Worm (Caenorhabditis elegans) whole organism, young adult: ENCODE results near the gene cutl-27.
A peak's percentile ranks its signal among the peaks of the same experiment; 100 is the strongest.

Experiments
- B0019.2 ChIP-seq: fragments of 200-800 bp; sonication (Bioruptor generic); conservative IDR thresholded peaks from 2 replicates; pipeline ENCODE4 v1.3.6; 2022; ENCODE audit warnings: missing genetic modification reagents, missing genetic modification characterization, missing compliant biosample characterization
- B0035.1 ChIP-seq: sonication (generic microtip); optimal IDR thresholded peaks from 2 replicates; lab custom pipeline; 2016; ENCODE audit warnings: missing genetic modification characterization, mild to moderate bottlenecking, missing compliant biosample characterization, missing genotype, missing genetic modification reagents
- B0261.1 ChIP-seq: sonication (generic microtip); optimal IDR thresholded peaks from 2 replicates; lab custom pipeline; 2016; ENCODE audit warnings: mild to moderate bottlenecking, missing genetic modification characterization, moderate library complexity, missing compliant biosample characterization
- B0336.3 ChIP-seq: fragments of 200-800 bp; sonication (Bioruptor generic); IDR thresholded peaks from 2 replicates; pipeline ENCODE4 v1.3.6; 2022; ENCODE audit warnings: missing genetic modification characterization, missing compliant biosample characterization
- F33H1.4 ChIP-seq: fragments of 200-800 bp; sonication (Bioruptor generic); IDR thresholded peaks from 2 replicates; pipeline ENCODE4 v1.3.6; 2022; ENCODE audit warnings: missing genetic modification reagents, missing genetic modification characterization, missing compliant biosample characterization
- F39B2.1 ChIP-seq: fragments of 200-800 bp; sonication (Bioruptor generic); IDR thresholded peaks from 2 replicates; pipeline ENCODE4 v1.3.6; 2022; ENCODE audit warnings: missing genetic modification reagents, missing genetic modification characterization, missing compliant biosample characterization
- F52B5.7 ChIP-seq: sonication (generic microtip); optimal IDR thresholded peaks from 2 replicates; lab custom pipeline; 2016; ENCODE audit warnings: mild to moderate bottlenecking, missing genetic modification characterization, missing compliant biosample characterization
- F57C9.4 ChIP-seq: sonication (generic microtip); optimal IDR thresholded peaks from 2 replicates; lab custom pipeline; 2017; ENCODE audit warnings: mild to moderate bottlenecking, missing genetic modification characterization, missing compliant biosample characterization
- K12H6.12 ChIP-seq: fragments of 200-800 bp; sonication (Bioruptor generic); optimal IDR thresholded peaks from 2 replicates; lab custom pipeline; 2018; ENCODE audit warnings: mild to moderate bottlenecking, missing genetic modification characterization, missing compliant biosample characterization
- T07F8.4 ChIP-seq: sonication (generic microtip); optimal IDR thresholded peaks from 2 replicates; lab custom pipeline; 2016; ENCODE audit warnings: mild to moderate bottlenecking, missing genetic modification characterization, moderate library complexity, missing compliant biosample characterization
- Y53G8AR.9 ChIP-seq: fragments of 200-800 bp; sonication (Bioruptor generic); conservative IDR thresholded peaks from 2 replicates; pipeline ENCODE4 v1.3.6; 2022; ENCODE audit warnings: missing genetic modification reagents, missing genetic modification characterization, missing compliant biosample characterization
- ama-1 ChIP-seq, 3 experiments: fragments of 150-350 bp in 1 of 3; sonication (generic microtip) in 2 of 3; optimal IDR thresholded peaks; 2 replicates each; lab custom pipeline; 2014 to 2018; ENCODE audit warnings: missing biosample characterization in 2 of 3, missing genetic modification characterization in 2 of 3, missing genetic modification reagents in 2 of 3
- ccch-3 ChIP-seq: fragments of 200-800 bp; sonication (Bioruptor generic); optimal IDR thresholded peaks from 2 replicates; lab custom pipeline; 2018; ENCODE audit warnings: mild to moderate bottlenecking, missing genetic modification characterization, missing compliant biosample characterization
- ceh-100 ChIP-seq: fragments of 200-800 bp; sonication (Bioruptor generic); IDR thresholded peaks from 2 replicates; pipeline ENCODE4 v1.3.6; 2022; ENCODE audit warnings: missing genetic modification reagents, missing genetic modification characterization, missing compliant biosample characterization
- ceh-58 ChIP-seq: fragments of 200-800 bp; sonication (Bioruptor generic); IDR thresholded peaks from 2 replicates; pipeline ENCODE4 v1.3.6; 2022; ENCODE audit warnings: missing genetic modification characterization, missing compliant biosample characterization
- ceh-91 ChIP-seq: fragments of 200-800 bp; sonication (Bioruptor generic); IDR thresholded peaks from 2 replicates; pipeline ENCODE4 v1.3.6; 2022; ENCODE audit warnings: missing genetic modification reagents, missing genetic modification characterization, missing compliant biosample characterization
- die-1 ChIP-seq: sonication (generic microtip); optimal IDR thresholded peaks from 2 replicates; lab custom pipeline; 2016; ENCODE audit warnings: missing genotype, mild to moderate bottlenecking, missing genetic modification characterization, missing compliant biosample characterization
- dpl-1 ChIP-seq: fragments of 150-350 bp; optimal IDR thresholded peaks from 2 replicates; lab custom pipeline; 2014; ENCODE audit warnings: missing biosample characterization, missing genetic modification reagents, missing genetic modification characterization
- egl-18 ChIP-seq: fragments of 200-800 bp; sonication (Bioruptor generic); IDR thresholded peaks from 2 replicates; pipeline ENCODE4 v1.3.6; 2022; ENCODE audit warnings: missing genetic modification reagents, missing genetic modification characterization, missing compliant biosample characterization
- him-1 ChIP-seq: sonication (generic microtip); optimal IDR thresholded peaks from 2 replicates; lab custom pipeline; 2016; ENCODE audit warnings: missing genotype, missing genetic modification reagents, missing genetic modification characterization, missing compliant biosample characterization
- hlh-12 ChIP-seq: sonication (generic microtip); optimal IDR thresholded peaks from 2 replicates; lab custom pipeline; 2016; ENCODE audit warnings: missing genetic modification characterization, missing compliant biosample characterization
- hmg-20 ChIP-seq: fragments of 200-800 bp; sonication (Bioruptor generic); IDR thresholded peaks from 2 replicates; pipeline ENCODE4 v1.3.6; 2022; ENCODE audit warnings: missing genetic modification reagents, missing genetic modification characterization, missing compliant biosample characterization
- hrde-1 ChIP-seq: sonication (generic microtip); optimal IDR thresholded peaks from 2 replicates; lab custom pipeline; 2016; ENCODE audit warnings: missing genetic modification characterization, mild to moderate bottlenecking, missing compliant biosample characterization, moderate library complexity, missing genotype, missing genetic modification reagents, borderline replicate concordance
- madf-10 ChIP-seq: sonication (generic microtip); optimal IDR thresholded peaks from 2 replicates; lab custom pipeline; 2016; ENCODE audit warnings: mild to moderate bottlenecking, missing genetic modification characterization, missing compliant biosample characterization
- madf-8 ChIP-seq: fragments of 200-800 bp; sonication (Bioruptor generic); conservative IDR thresholded peaks from 2 replicates; pipeline ENCODE4 v1.3.6; 2022; ENCODE audit warnings: missing genetic modification reagents, missing genetic modification characterization, missing compliant biosample characterization
- mcd-1 ChIP-seq: fragments of 200-800 bp; sonication (Bioruptor generic); IDR thresholded peaks from 2 replicates; pipeline ENCODE4 v1.3.6; 2022; ENCODE audit warnings: missing genetic modification reagents, missing genetic modification characterization, missing compliant biosample characterization
- mes-4 ChIP-seq: sonication (generic microtip); optimal IDR thresholded peaks from 2 replicates; lab custom pipeline; 2016; ENCODE audit warnings: missing genotype, missing genetic modification characterization, missing compliant biosample characterization
- nfya-1 ChIP-seq: sonication (generic microtip); optimal IDR thresholded peaks from 2 replicates; lab custom pipeline; 2017; ENCODE audit warnings: antibody characterized with exemption, missing compliant biosample characterization, missing genetic modification characterization, borderline replicate concordance; ENCODE audit not compliant: insufficient read depth
- nhr-179 ChIP-seq: sonication (generic microtip); optimal IDR thresholded peaks from 2 replicates; lab custom pipeline; 2016; ENCODE audit warnings: mild to moderate bottlenecking, missing genetic modification characterization, missing compliant biosample characterization
- nhr-27 ChIP-seq: fragments of 200-800 bp; sonication (Bioruptor generic); optimal IDR thresholded peaks from 2 replicates; lab custom pipeline; 2018; ENCODE audit warnings: mild to moderate bottlenecking, missing genetic modification characterization, moderate library complexity, missing compliant biosample characterization
- rcor-1 ChIP-seq: fragments of 200-800 bp; sonication (Bioruptor generic); IDR thresholded peaks from 2 replicates; pipeline ENCODE4 v1.3.6; 2022; ENCODE audit warnings: missing genetic modification reagents, missing genetic modification characterization, missing compliant biosample characterization
- snpc-4 ChIP-seq, 5 experiments: fragments of 150-350 bp in 1 of 5; sonication (generic microtip) in 4 of 5; optimal IDR thresholded peaks; 2 replicates each; lab custom pipeline; 2014 to 2018; ENCODE audit warnings: missing genetic modification characterization in 5 of 5, missing biosample characterization in 3 of 5, antibody characterized with exemption in 2 of 5, mild to moderate bottlenecking in 2 of 5, missing compliant biosample characterization in 2 of 5, missing genotype in 2 of 5, moderate library complexity in 2 of 5, missing genetic modification reagents in 1 of 5
- tlf-1 ChIP-seq: fragments of 200-800 bp; sonication (Bioruptor generic); optimal IDR thresholded peaks from 2 replicates; lab custom pipeline; 2018; ENCODE audit warnings: mild to moderate bottlenecking, missing genetic modification characterization, missing compliant biosample characterization
- unc-130 ChIP-seq: sonication (generic microtip); optimal IDR thresholded peaks from 2 replicates; lab custom pipeline; 2016; ENCODE audit warnings: missing genetic modification reagents, missing genetic modification characterization, missing compliant biosample characterization
- unc-62 ChIP-seq: fragments of 150-350 bp; optimal IDR thresholded peaks from 2 replicates; lab custom pipeline; 2014; ENCODE audit warnings: missing biosample characterization, missing genetic modification reagents, missing genetic modification characterization
- zfh-2 ChIP-seq: fragments of 200-800 bp; sonication (Bioruptor generic); conservative IDR thresholded peaks from 2 replicates; pipeline ENCODE4 v1.3.6; 2022; ENCODE audit warnings: missing genetic modification reagents, missing genetic modification characterization, missing compliant biosample characterization
- zim-3 ChIP-seq: sonication (generic microtip); optimal IDR thresholded peaks from 2 replicates; lab custom pipeline; 2017; ENCODE audit warnings: mild to moderate bottlenecking, missing genetic modification characterization, moderate library complexity, missing compliant biosample characterization
- ztf-18 ChIP-seq: sonication (generic microtip); optimal IDR thresholded peaks from 2 replicates; lab custom pipeline; 2016; ENCODE audit warnings: missing genotype, mild to moderate bottlenecking, missing genetic modification characterization, missing compliant biosample characterization

Gene cutl-27

ce11 chrIV:11859995-11860605, 18.2 kb upstream of the cutl-27 start, which contains the start of gene mob-1 (continued):
- TF ChIP-seq ceh-100 (GFP tag; lab: Robert Waterston, UW) (no peak), him-1 (tag; lab: Kevin White, UChicago) (no peak), B0261.1 (tag; lab: Kevin White, UChicago) (no peak), T07F8.4 (tag; lab: Kevin White, UChicago) (no peak), hmg-20 (GFP tag; lab: Robert Waterston, UW) (no peak), rcor-1 (GFP tag; lab: Robert Waterston, UW) (no peak), unc-130 (GFP tag; lab: Kevin White, UChicago) (peak; percentile 36), F57C9.4 (tag; lab: Kevin White, UChicago) (no peak), dpl-1 (GFP tag; lab: Kevin White, UChicago) (no peak), nfya-1 (tag; lab: Kevin White, UChicago) (no peak), hrde-1 (tag; lab: Kevin White, UChicago) (peak; percentile 10), madf-10 (tag; lab: Kevin White, UChicago) (no peak), F52B5.7 (tag; lab: Kevin White, UChicago) (no peak)

- no peak for TF ChIP-seq egl-18 (GFP tag; lab: Robert Waterston, UW)
- TF ChIP-seq tlf-1 (GFP tag; lab: Kevin White, UChicago): no peak
Observed at ce11 chrIV:11863428-11863827, 14.9 kb upstream of the cutl-27 start.

ce11 chrIV:11864226-11864625, 14.1 kb upstream of the cutl-27 start, which contains the start of gene trpa-1:
Gene trpa-1, plus strand, starts transcription at chrIV:11864526.
- no peak for TF ChIP-seq ccch-3 (GFP tag; lab: Kevin White, UChicago)
- TF ChIP-seq B0336.3: no peak
- TF ChIP-seq ceh-91: no peak
- TF ChIP-seq nfya-1 (tag; lab: Kevin White, UChicago): no peak
- TF ChIP-seq zfh-2 (GFP tag; lab: Robert Waterston, UW): no peak
- TF ChIP-seq F33H1.4 (GFP tag; lab: Robert Waterston, UW): no peak
- no peak for TF ChIP-seq B0035.1
- no peak for TF ChIP-seq snpc-4 (GFP tag; optimal IDR thresholded peaks at IDR 0.05; lab: Kevin White, UChicago)
- TF ChIP-seq snpc-4 (tag; optimal IDR thresholded peaks at IDR 0.05; lab: Kevin White, UChicago): no peak
- TF ChIP-seq F39B2.1: no peak
- no peak for TF ChIP-seq nhr-27 (tag; lab: Kevin White, UChicago)
- TF ChIP-seq K12H6.12 (tag; lab: Kevin White, UChicago): no peak
- TF ChIP-seq Y53G8AR.9 (GFP tag; lab: Robert Waterston, UW): no peak
- TF ChIP-seq unc-62 (GFP tag; lab: Kevin White, UChicago): no peak
- TF ChIP-seq die-1 (tag; lab: Kevin White, UChicago): no peak
- no peak for TF ChIP-seq him-1 (tag; lab: Kevin White, UChicago)

- TF ChIP-seq F39B2.1 (no peak), ztf-18 (no peak), ceh-58 (GFP tag; lab: Robert Waterston, UW) (no peak)
Observed at ce11 chrIV:11867652-11868232, 10.6 kb upstream of the cutl-27 start.

ce11 chrIV:11868452-11868851, 9.9 kb upstream of the cutl-27 start:
- TF ChIP-seq zim-3 (no peak), ceh-100 (GFP tag; lab: Robert Waterston, UW) (no peak), ama-1 (optimal IDR thresholded peaks at IDR 0.05; lab: Kevin White, UChicago) (no peak), ama-1 (GFP tag; optimal IDR thresholded peaks at IDR 0.05; lab: Kevin White, UChicago) (no peak), hlh-12 (no peak), snpc-4 (GFP tag; optimal IDR thresholded peaks at IDR 0.05; lab: Kevin White, UChicago) (no peak), snpc-4 (tag; optimal IDR thresholded peaks at IDR 0.05; lab: Kevin White, UChicago) (no peak), nhr-179 (tag; lab: Kevin White, UChicago) (no peak), mes-4 (tag; lab: Kevin White, UChicago) (no peak), mcd-1 (GFP tag; lab: Robert Waterston, UW) (no peak), B0019.2 (no peak), madf-8 (GFP tag; lab: Robert Waterston, UW) (no peak)
- TF ChIP-seq, all 124 proteins: peak for 0
